Worm (Caenorhabditis elegans): ENCODE measurements around the gene fmo-1.

fmo-1 gene

ce11 chrIV:10658366-10658765 lies 3.3 kb upstream of the fmo-1 start (continued):
- TF ChIP-seq mcd-1 (GFP tag; IDR thresholded peaks at IDR 0.05) (peak; percentile 64; the same call in 1 of the 2 replicates), Y95B8A.8 (GFP tag; IDR thresholded peaks at IDR 0.05) (0 out of 2 replicates have a peak, but pooled peaks have one; percentile 28), madf-8 (GFP tag; conservative IDR thresholded peaks at IDR 0.05) (0 out of 2 replicates have a peak, but pooled peaks have one; percentile 6), F33H1.4 (GFP tag; IDR thresholded peaks at IDR 0.05) (peak; percentile 37; the same call in 1 of the 2 replicates), nfyb-1 (GFP tag; IDR thresholded peaks at IDR 0.05) (peak; percentile 72), aptf-3 (GFP tag; IDR thresholded peaks at IDR 0.05) (peak; percentile 85), attf-6 (GFP tag; IDR thresholded peaks at IDR 0.05) (peak; percentile 80), madf-6 (GFP tag; IDR thresholded peaks at IDR 0.05) (peak; percentile 79), lin-26 (GFP tag; IDR thresholded peaks at IDR 0.05) (peak; percentile 98), ceh-58 (GFP tag; IDR thresholded peaks at IDR 0.05) (peak; percentile 92; the same call in 1 of the 2 replicates), hmg-20 (GFP tag; IDR thresholded peaks at IDR 0.05) (peak; percentile 73), ceh-40 (GFP tag; IDR thresholded peaks at IDR 0.05) (peak; percentile 81), Y56A3A.18 (GFP tag; IDR thresholded peaks at IDR 0.05) (peak; percentile 90), F37B4.10 (GFP tag; IDR thresholded peaks at IDR 0.05) (0 out of 2 replicates have a peak, but pooled peaks have one; percentile 28), hmg-1.2 (GFP tag; IDR thresholded peaks at IDR 0.05) (peak; percentile 52), egl-18 (GFP tag; IDR thresholded peaks at IDR 0.05) (peak; percentile 78), C17E4.6 (GFP tag; IDR thresholded peaks at IDR 0.05) (0 out of 2 replicates have a peak, but pooled peaks have one; percentile 30), bed-1 (GFP tag; IDR thresholded peaks at IDR 0.05) (0 out of 2 replicates have a peak, but pooled peaks have one; percentile 84), cebp-2 (GFP tag; IDR thresholded peaks at IDR 0.05) (peak; percentile 76; the same call in 1 of the 2 replicates), Y79H2A.3 (GFP tag; conservative IDR thresholded peaks at IDR 0.05) (0 out of 2 replicates have a peak, but pooled peaks have one; percentile 49)

ce11 chrIV:10661072-10661471 lies 585 bp upstream of the fmo-1 start:
- TF ChIP-seq madf-6 (GFP tag; IDR thresholded peaks at IDR 0.05) (no peak), ceh-58 (GFP tag; IDR thresholded peaks at IDR 0.05) (no peak), rec-8 (tag; optimal IDR thresholded peaks at IDR 0.05) (no peak), ztf-28 (GFP tag; IDR thresholded peaks at IDR 0.05) (no peak), snpc-1.1 (tag; optimal IDR thresholded peaks at IDR 0.05; ENCODE audit: insufficient read depth) (no peak), dpff-1 (tag; optimal IDR thresholded peaks at IDR 0.05) (no peak), madf-3 (GFP tag; IDR thresholded peaks at IDR 0.05) (no peak), ztf-3 (GFP tag; optimal IDR thresholded peaks at IDR 0.05) (no peak)

ce11 chrIV:10664134-10664533 lies 2.5 kb downstream of the fmo-1 start, which contains the start of gene K08C7.7:
TSS of gene K08C7.7 (plus strand) at chrIV:10664434.
- no peak for TF ChIP-seq die-1 (tag; optimal IDR thresholded peaks at IDR 0.05)
- TF ChIP-seq nhr-120 (GFP tag; IDR thresholded peaks at IDR 0.05) = no peak
- TF ChIP-seq attf-3 (GFP tag; conservative IDR thresholded peaks at IDR 0.05) = no peak
- TF ChIP-seq F39B2.1 (GFP tag; IDR thresholded peaks at IDR 0.05) = no peak
- no peak for TF ChIP-seq ceh-100 (GFP tag; IDR thresholded peaks at IDR 0.05)
- no peak for TF ChIP-seq B0336.3 (GFP tag; IDR thresholded peaks at IDR 0.05)

- no peak for TF ChIP-seq hmg-1.2 (GFP tag; IDR thresholded peaks at IDR 0.05)
- no peak for TF ChIP-seq ztf-22 (GFP tag; optimal IDR thresholded peaks at IDR 0.05)
- 0 out of 2 replicates have a peak, but pooled peaks have one; percentile 12 for TF ChIP-seq ztf-28 (GFP tag; IDR thresholded peaks at IDR 0.05)
These were observed 4.9 kb downstream of the fmo-1 start, which contains the start of gene epi-1 for ce11 chrIV:10666523-10666922. TSS of gene epi-1 (plus strand) at chrIV:10666823.
